Fruit fly (Drosophila melanogaster): Measurements from ENCODE around the gene Uros1.

Uros1 gene

DNA sequence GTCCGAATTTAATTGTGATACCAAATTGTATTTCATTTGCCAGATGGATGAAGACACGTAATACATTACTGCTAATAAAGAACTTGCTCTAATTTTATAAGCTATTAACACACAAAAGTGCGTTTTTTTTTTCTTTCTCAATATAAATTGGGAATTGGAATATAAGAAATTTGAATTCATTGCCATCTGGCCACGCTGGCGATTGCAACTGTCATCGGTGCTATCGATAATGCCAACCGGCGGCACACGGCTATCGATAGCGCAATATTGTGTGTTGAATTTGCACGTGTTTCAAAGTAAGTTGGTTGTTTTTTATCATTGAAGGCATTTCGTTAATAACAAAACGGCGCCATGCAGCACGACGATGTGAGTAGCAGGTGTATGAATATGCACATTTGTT lies 1.4 kb upstream of the Uros1 start, which contains the start of gene Rbm13:
Rbm13 (plus strand) TSS at position 253 of the 400 bp plus-strand sequence.
- no peak for TF ChIP-seq Stat92E (GFP tag; optimal IDR thresholded peaks at IDR 0.05)
- no peak for TF ChIP-seq NC2β (GFP tag; optimal IDR thresholded peaks at IDR 0.05)
- no peak for TF ChIP-seq CG32767 (GFP tag; IDR thresholded peaks at IDR 0.05)
- TF ChIP-seq cg (GFP tag; optimal IDR thresholded peaks at IDR 0.05) = no peak
- TF ChIP-seq Opbp (GFP tag; IDR thresholded peaks at IDR 0.05; ENCODE audit: partially characterized antibody) = peak; percentile 46; the same call in 1 of the 3 replicates
- TF ChIP-seq Spps (tag; optimal IDR thresholded peaks at IDR 0.05) = no peak
- TF ChIP-seq caup (GFP tag; optimal IDR thresholded peaks at IDR 0.05; ENCODE audit: severe bottlenecking) = no peak
- peak; percentile 70 for TF ChIP-seq Myb (GFP tag; optimal IDR thresholded peaks at IDR 0.05)
- no peak for TF ChIP-seq dysf (GFP tag; IDR thresholded peaks at IDR 0.05)
- no peak for TF ChIP-seq CG15269 (tag; optimal IDR thresholded peaks at IDR 0.05)
- TF ChIP-seq Sry-δ (GFP tag; optimal IDR thresholded peaks at IDR 0.05) = peak; percentile 61
- TF ChIP-seq CG33213 (GFP tag; optimal IDR thresholded peaks at IDR 0.05) = no peak
- TF ChIP-seq Ssrp (tag; optimal IDR thresholded peaks at IDR 0.05) = no peak
- TF ChIP-seq E2f1 (GFP tag; IDR thresholded peaks at IDR 0.05) = no peak
- TF ChIP-seq BtbVII (GFP tag; optimal IDR thresholded peaks at IDR 0.05) = no peak
- TF ChIP-seq cwo (GFP tag; optimal IDR thresholded peaks at IDR 0.05) = peak; percentile 23
- TF ChIP-seq CG14014 (GFP tag; IDR thresholded peaks at IDR 0.05) = no peak
- no peak for TF ChIP-seq CG33557 (GFP tag; optimal IDR thresholded peaks at IDR 0.05)
- TF ChIP-seq trh (GFP tag; optimal IDR thresholded peaks at IDR 0.05) = no peak
- TF ChIP-seq CG1647 (GFP tag; optimal IDR thresholded peaks at IDR 0.05) = no peak
- no peak for TF ChIP-seq zfh1 (GFP tag; IDR thresholded peaks at IDR 0.05)
- peak; percentile 28; the same call in 1 of the 2 replicates for TF ChIP-seq CG3847 (GFP tag; IDR thresholded peaks at IDR 0.05)
- 0 out of 3 replicates have a peak, but pooled peaks have one; percentile 43 for TF ChIP-seq hb (GFP tag; IDR thresholded peaks at IDR 0.05; ENCODE audit: partially characterized antibody)
- no peak for TF ChIP-seq fd96Cb (tag; optimal IDR thresholded peaks at IDR 0.05)
- TF ChIP-seq gem (tag; optimal IDR thresholded peaks at IDR 0.05) = no peak
- TF ChIP-seq CG34422 (GFP tag; IDR thresholded peaks at IDR 0.05) = peak; percentile 48; the same call in 1 of the 3 replicates
- no peak for TF ChIP-seq CG13894 (tag; optimal IDR thresholded peaks at IDR 0.05)
- TF ChIP-seq CG6272 (GFP tag; IDR thresholded peaks at IDR 0.05) = no peak
- no peak for TF ChIP-seq exex (tag; optimal IDR thresholded peaks at IDR 0.05)
- 0 out of 3 replicates have a peak, but pooled peaks have one; percentile 43 for TF ChIP-seq CG34224 (GFP tag; IDR thresholded peaks at IDR 0.05; ENCODE audit: partially characterized antibody)
- no peak for TF ChIP-seq CG10147 (GFP tag; optimal IDR thresholded peaks at IDR 0.05)
- TF ChIP-seq jing (GFP tag; optimal IDR thresholded peaks at IDR 0.05) = no peak
- no peak for TF ChIP-seq Hey (tag; optimal IDR thresholded peaks at IDR 0.05)
- TF ChIP-seq danr (GFP tag; IDR thresholded peaks at IDR 0.05) = no peak
- TF ChIP-seq Side (GFP tag; optimal IDR thresholded peaks at IDR 0.05) = no peak
- no peak for TF ChIP-seq slou (GFP tag; optimal IDR thresholded peaks at IDR 0.05)
- TF ChIP-seq sob (GFP tag; IDR thresholded peaks at IDR 0.05) = no peak
- TF ChIP-seq nmo (GFP tag; optimal IDR thresholded peaks at IDR 0.05) = no peak
- peak; percentile 66 for TF ChIP-seq stwl (tag; optimal IDR thresholded peaks at IDR 0.05)
- no peak for TF ChIP-seq Meics (GFP tag; optimal IDR thresholded peaks at IDR 0.05)
- TF ChIP-seq H2.0 (GFP tag; IDR thresholded peaks at IDR 0.05) = no peak
- no peak for TF ChIP-seq CG2889 (GFP tag; IDR thresholded peaks at IDR 0.05)
- TF ChIP-seq Ada2b (GFP tag; IDR thresholded peaks at IDR 0.05) = no peak
- no peak for TF ChIP-seq Trl (optimal IDR thresholded peaks at IDR 0.05)
- TF ChIP-seq Trl (GFP tag; optimal IDR thresholded peaks at IDR 0.05) = no peak
- TF ChIP-seq CG12104 (GFP tag; optimal IDR thresholded peaks at IDR 0.05) = no peak
- TF ChIP-seq CG12744 (GFP tag; optimal IDR thresholded peaks at IDR 0.05) = no peak
- peak; percentile 50; the same call in 2 of the 3 replicates for TF ChIP-seq knrl (GFP tag; IDR thresholded peaks at IDR 0.05; ENCODE audit: partially characterized antibody)
- TF ChIP-seq CoRest (tag; optimal IDR thresholded peaks at IDR 0.05) = peak; percentile 1
- no peak for TF ChIP-seq slbo (GFP tag; IDR thresholded peaks at IDR 0.05)
- no peak for TF ChIP-seq CG9932 (GFP tag; IDR thresholded peaks at IDR 0.05)

Data from whole organism, embryonic.